Comparison of ENCODE assay signal across 1 fruit fly cellular context in genomic region chr3L:21961892-21962518, dm6.
A peak's percentile ranks its signal among the peaks of the same experiment; 100 is the strongest.
TF ChIP-seq lines count a peak whose summit lies in the region.

TSS of gene Chs2 (plus strand) at chr3L:21962401.

TF ChIP-seq in whole organism, embryonic, 481 proteins besides CTCF, POLR2A, EP300 and RAD21 (continued from another document and continues in another):
- TF ChIP-seq Doc3 (GFP tag; IDR thresholded peaks at IDR 0.05; lab: Robert Waterston, UW; ENCODE audit: partially characterized antibody) (no peak), CoRest (tag; optimal IDR thresholded peaks at IDR 0.05; lab: Kevin White, UChicago) (peak; percentile 26), CG6175 (GFP tag; IDR thresholded peaks at IDR 0.05; lab: Robert Waterston, UW) (no peak), CG4328 (GFP tag; optimal IDR thresholded peaks at IDR 0.05; lab: Kevin White, UChicago) (no peak), gt (GFP tag; IDR thresholded peaks at IDR 0.05; lab: Robert Waterston, UW) (no peak), Dip3 (GFP tag; optimal IDR thresholded peaks at IDR 0.05; lab: Kevin White, UChicago) (no peak), bigmax (GFP tag; optimal IDR thresholded peaks at IDR 0.05; lab: Kevin White, UChicago) (no peak), Nf-YC (tag; optimal IDR thresholded peaks at IDR 0.05; lab: Kevin White, UChicago) (no peak), CG6813 (GFP tag; optimal IDR thresholded peaks at IDR 0.05; lab: Kevin White, UChicago) (peak; percentile 75), Opbp (GFP tag; IDR thresholded peaks at IDR 0.05; lab: Robert Waterston, UW; ENCODE audit: partially characterized antibody) (no peak), lbe (GFP tag; optimal IDR thresholded peaks at IDR 0.05; lab: Kevin White, UChicago) (no peak), crc (GFP tag; optimal IDR thresholded peaks at IDR 0.05; lab: Kevin White, UChicago) (no peak), vnd (GFP tag; IDR thresholded peaks at IDR 0.05; lab: Robert Waterston, UW; ENCODE audit: partially characterized antibody) (no peak), ken (GFP tag; IDR thresholded peaks at IDR 0.05; lab: Robert Waterston, UW) (0 out of 3 replicates have a peak, but pooled peaks have one; percentile 26), cato (GFP tag; optimal IDR thresholded peaks at IDR 0.05; lab: Kevin White, UChicago; ENCODE audit: borderline replicate concordance) (no peak), CG7963 (GFP tag; IDR thresholded peaks at IDR 0.05; lab: Robert Waterston, UW; ENCODE audit: partially characterized antibody) (no peak), Elba2 (GFP tag; optimal IDR thresholded peaks at IDR 0.05; lab: Kevin White, UChicago) (no peak), Dfd (GFP tag; optimal IDR thresholded peaks at IDR 0.05; lab: Kevin White, UChicago) (no peak), HLH3B (GFP tag; IDR thresholded peaks at IDR 0.05; lab: Robert Waterston, UW) (no peak), z (GFP tag; IDR thresholded peaks at IDR 0.05; lab: Robert Waterston, UW) (0 out of 3 replicates have a peak, but pooled peaks have one; percentile 20), bab2 (GFP tag; optimal IDR thresholded peaks at IDR 0.05; lab: Kevin White, UChicago) (no peak), gem (tag; optimal IDR thresholded peaks at IDR 0.05; lab: Kevin White, UChicago) (peak; percentile 58), CG15601 (tag; optimal IDR thresholded peaks at IDR 0.05; lab: Kevin White, UChicago) (peak; percentile 58), CG32767 (GFP tag; IDR thresholded peaks at IDR 0.05; lab: Robert Waterston, UW) (no peak), ssp (GFP tag; IDR thresholded peaks at IDR 0.05; lab: Robert Waterston, UW) (no peak), CG6689 (GFP tag; IDR thresholded peaks at IDR 0.05; lab: Robert Waterston, UW) (no peak), CG14014 (GFP tag; IDR thresholded peaks at IDR 0.05; lab: Robert Waterston, UW) (no peak), slbo (GFP tag; IDR thresholded peaks at IDR 0.05; lab: Robert Waterston, UW) (no peak), tna (GFP tag; IDR thresholded peaks at IDR 0.05; lab: Robert Waterston, UW; ENCODE audit: partially characterized antibody) (no peak), HmgZ (tag; optimal IDR thresholded peaks at IDR 0.05; lab: Kevin White, UChicago) (no peak), Dll (GFP tag; IDR thresholded peaks at IDR 0.05; lab: Robert Waterston, UW; ENCODE audit: partially characterized antibody) (no peak), fd64A (GFP tag; optimal IDR thresholded peaks at IDR 0.05; lab: Kevin White, UChicago) (peak; percentile 33), PHDP (tag; optimal IDR thresholded peaks at IDR 0.05; lab: Kevin White, UChicago) (no peak), Drgx (GFP tag; IDR thresholded peaks at IDR 0.05; lab: Robert Waterston, UW) (no peak), TFAM (GFP tag; optimal IDR thresholded peaks at IDR 0.05; lab: Kevin White, UChicago) (peak; percentile 18), hbn (GFP tag; IDR thresholded peaks at IDR 0.05; lab: Robert Waterston, UW; ENCODE audit: partially characterized antibody) (no peak), CkIIα-i1 (GFP tag; IDR thresholded peaks at IDR 0.05; lab: Robert Waterston, UW) (no peak), Scr (GFP tag; IDR thresholded peaks at IDR 0.05; lab: Robert Waterston, UW; ENCODE audit: partially characterized antibody) (no peak), CG12744 (GFP tag; optimal IDR thresholded peaks at IDR 0.05; lab: Kevin White, UChicago) (no peak), sna (GFP tag; IDR thresholded peaks at IDR 0.05; lab: Robert Waterston, UW; ENCODE audit: partially characterized antibody) (no peak), nmo (GFP tag; optimal IDR thresholded peaks at IDR 0.05; lab: Kevin White, UChicago) (peak; percentile 13), CG16813 (GFP tag; IDR thresholded peaks at IDR 0.05; lab: Robert Waterston, UW; ENCODE audit: partially characterized antibody) (no peak), CG8478 (optimal IDR thresholded peaks at IDR 0.05; lab: Kevin White, UChicago) (no peak), CG17359 (tag; optimal IDR thresholded peaks at IDR 0.05; lab: Kevin White, UChicago) (no peak), Adf1 (GFP tag; IDR thresholded peaks at IDR 0.05; lab: Robert Waterston, UW) (no peak), yki (optimal IDR thresholded peaks at IDR 0.05; lab: Kevin White, UChicago) (no peak), CG6654 (GFP tag; optimal IDR thresholded peaks at IDR 0.05; lab: Kevin White, UChicago) (no peak), zfh1 (GFP tag; IDR thresholded peaks at IDR 0.05; lab: Robert Waterston, UW) (no peak), Ssrp (tag; optimal IDR thresholded peaks at IDR 0.05; lab: Kevin White, UChicago) (no peak), hb (GFP tag; IDR thresholded peaks at IDR 0.05; lab: Robert Waterston, UW; ENCODE audit: partially characterized antibody) (no peak), btn (GFP tag; optimal IDR thresholded peaks at IDR 0.05; lab: Kevin White, UChicago) (no peak), CG8765 (GFP tag; IDR thresholded peaks at IDR 0.05; lab: Robert Waterston, UW) (no peak), BEAF-32 (GFP tag; optimal IDR thresholded peaks at IDR 0.05; lab: Kevin White, UChicago) (no peak), MBD-R2 (GFP tag; IDR thresholded peaks at IDR 0.05; lab: Robert Waterston, UW) (no peak), esg (GFP tag; conservative IDR thresholded peaks at IDR 0.05; lab: Robert Waterston, UW) (no peak), Ets97D (GFP tag; optimal IDR thresholded peaks at IDR 0.05; lab: Kevin White, UChicago) (no peak), onecut (GFP tag; IDR thresholded peaks at IDR 0.05; lab: Robert Waterston, UW) (peak; percentile 29; the same call in 1 of the 2 replicates), fd96Cb (tag; optimal IDR thresholded peaks at IDR 0.05; lab: Kevin White, UChicago) (peak; percentile 8), Atf3 (GFP tag; optimal IDR thresholded peaks at IDR 0.05; lab: Kevin White, UChicago) (no peak), CG17186 (GFP tag; optimal IDR thresholded peaks at IDR 0.05; lab: Kevin White, UChicago) (no peak), CG5180 (GFP tag; optimal IDR thresholded peaks at IDR 0.05; lab: Kevin White, UChicago) (no peak), CG7928 (GFP tag; optimal IDR thresholded peaks at IDR 0.05; lab: Kevin White, UChicago) (no peak), Myb (GFP tag; optimal IDR thresholded peaks at IDR 0.05; lab: Kevin White, UChicago) (no peak), gsb (GFP tag; IDR thresholded peaks at IDR 0.05; lab: Robert Waterston, UW) (no peak), Camta (GFP tag; optimal IDR thresholded peaks at IDR 0.05; lab: Kevin White, UChicago) (no peak), B-H1 (GFP tag; IDR thresholded peaks at IDR 0.05; lab: Robert Waterston, UW) (no peak), CG18619 (GFP tag; optimal IDR thresholded peaks at IDR 0.05; lab: Kevin White, UChicago) (peak; percentile 14), insv (GFP tag; optimal IDR thresholded peaks at IDR 0.05; lab: Kevin White, UChicago) (no peak), CG15514 (GFP tag; optimal IDR thresholded peaks at IDR 0.05; lab: Kevin White, UChicago) (no peak), MTF-1 (GFP tag; optimal IDR thresholded peaks at IDR 0.05; lab: Kevin White, UChicago; ENCODE audit: borderline replicate concordance) (peak; percentile 30), E2f1 (GFP tag; IDR thresholded peaks at IDR 0.05; lab: Robert Waterston, UW) (no peak), CG10543 (GFP tag; optimal IDR thresholded peaks at IDR 0.05; lab: Kevin White, UChicago) (no peak), gcm2 (GFP tag; optimal IDR thresholded peaks at IDR 0.05; lab: Kevin White, UChicago) (no peak), ranshi (GFP tag; IDR thresholded peaks at IDR 0.05; lab: Robert Waterston, UW) (no peak), CG4424 (GFP tag; optimal IDR thresholded peaks at IDR 0.05; lab: Kevin White, UChicago) (no peak), Spps (tag; optimal IDR thresholded peaks at IDR 0.05; lab: Kevin White, UChicago) (peak; percentile 20), Sry-β (GFP tag; optimal IDR thresholded peaks at IDR 0.05; lab: Kevin White, UChicago) (peak; percentile 28), hth (optimal IDR thresholded peaks at IDR 0.05; lab: Kevin White, UChicago) (no peak), CG1647 (GFP tag; optimal IDR thresholded peaks at IDR 0.05; lab: Kevin White, UChicago) (no peak), Nf-YB (GFP tag; optimal IDR thresholded peaks at IDR 0.05; lab: Kevin White, UChicago) (no peak), unpg (GFP tag; optimal IDR thresholded peaks at IDR 0.05; lab: Kevin White, UChicago) (peak; percentile 37), CG1233 (GFP tag; optimal IDR thresholded peaks at IDR 0.05; lab: Kevin White, UChicago) (peak; percentile 26), ara (GFP tag; IDR thresholded peaks at IDR 0.05; lab: Robert Waterston, UW) (peak; percentile 49; the same call in 1 of the 2 replicates), D19A (tag; optimal IDR thresholded peaks at IDR 0.05; lab: Kevin White, UChicago) (peak; percentile 31), CG13296 (GFP tag; optimal IDR thresholded peaks at IDR 0.05; lab: Kevin White, UChicago) (no peak), ind (GFP tag; optimal IDR thresholded peaks at IDR 0.05; lab: Kevin White, UChicago) (no peak), Optix (GFP tag; IDR thresholded peaks at IDR 0.05; lab: Robert Waterston, UW) (no peak), CG8359 (GFP tag; optimal IDR thresholded peaks at IDR 0.05; lab: Kevin White, UChicago; ENCODE audit: borderline replicate concordance) (peak; percentile 47), CG12942 (GFP tag; optimal IDR thresholded peaks at IDR 0.05; lab: Kevin White, UChicago) (no peak), CG17829 (tag; optimal IDR thresholded peaks at IDR 0.05; lab: Kevin White, UChicago) (peak; percentile 5), abd-A (tag; optimal IDR thresholded peaks at IDR 0.05; lab: Kevin White, UChicago) (no peak), CG6791 (GFP tag; IDR thresholded peaks at IDR 0.05; lab: Robert Waterston, UW; ENCODE audit: partially characterized antibody) (no peak), CG17328 (GFP tag; IDR thresholded peaks at IDR 0.05; lab: Robert Waterston, UW) (no peak), CG4617 (GFP tag; optimal IDR thresholded peaks at IDR 0.05; lab: Kevin White, UChicago; ENCODE audit: borderline replicate concordance) (no peak), Trl (optimal IDR thresholded peaks at IDR 0.05; lab: Kevin White, UChicago) (no peak), Trl (GFP tag; optimal IDR thresholded peaks at IDR 0.05; lab: Kevin White, UChicago) (no peak), CG14441 (GFP tag; IDR thresholded peaks at IDR 0.05; lab: Robert Waterston, UW) (no peak), CG9876 (GFP tag; optimal IDR thresholded peaks at IDR 0.05; lab: Kevin White, UChicago) (no peak), grn (GFP tag; optimal IDR thresholded peaks at IDR 0.05; lab: Kevin White, UChicago) (peak; percentile 99), sqz (GFP tag; optimal IDR thresholded peaks at IDR 0.05; lab: Kevin White, UChicago) (no peak), BtbVII (GFP tag; optimal IDR thresholded peaks at IDR 0.05; lab: Kevin White, UChicago) (no peak), Hey (tag; optimal IDR thresholded peaks at IDR 0.05; lab: Kevin White, UChicago) (no peak), eyg (GFP tag; optimal IDR thresholded peaks at IDR 0.05; lab: Kevin White, UChicago) (no peak), salm (tag; optimal IDR thresholded peaks at IDR 0.05; lab: Kevin White, UChicago) (no peak), nau (GFP tag; optimal IDR thresholded peaks at IDR 0.05; lab: Kevin White, UChicago) (no peak), Antp (GFP tag; optimal IDR thresholded peaks at IDR 0.05; lab: Kevin White, UChicago) (no peak), fd102C (GFP tag; optimal IDR thresholded peaks at IDR 0.05; lab: Kevin White, UChicago) (peak; percentile 84), pros (GFP tag; optimal IDR thresholded peaks at IDR 0.05; lab: Kevin White, UChicago) (peak; percentile 16), Mrtf (GFP tag; IDR thresholded peaks at IDR 0.05; lab: Robert Waterston, UW) (no peak), CG11085 (GFP tag; IDR thresholded peaks at IDR 0.05; lab: Robert Waterston, UW) (no peak), CG1792 (GFP tag; optimal IDR thresholded peaks at IDR 0.05; lab: Kevin White, UChicago) (no peak), slp2 (GFP tag; optimal IDR thresholded peaks at IDR 0.05; lab: Kevin White, UChicago) (no peak), gcm (GFP tag; optimal IDR thresholded peaks at IDR 0.05; lab: Kevin White, UChicago) (peak; percentile 52), Dp (GFP tag; optimal IDR thresholded peaks at IDR 0.05; lab: Kevin White, UChicago) (no peak), CG1529 (GFP tag; optimal IDR thresholded peaks at IDR 0.05; lab: Kevin White, UChicago) (no peak), Ptx1 (GFP tag; IDR thresholded peaks at IDR 0.05; lab: Robert Waterston, UW) (no peak), CG4360 (GFP tag; IDR thresholded peaks at IDR 0.05; lab: Robert Waterston, UW) (no peak), sens (GFP tag; lab: Kevin White, UChicago) (peak; percentile 81), Pdp1 (GFP tag; optimal IDR thresholded peaks at IDR 0.05; lab: Kevin White, UChicago) (no peak), cwo (GFP tag; optimal IDR thresholded peaks at IDR 0.05; lab: Kevin White, UChicago) (no peak), CG9437 (GFP tag; optimal IDR thresholded peaks at IDR 0.05; lab: Kevin White, UChicago) (no peak), zfh2 (GFP tag; optimal IDR thresholded peaks at IDR 0.05; lab: Kevin White, UChicago) (no peak), CG30431 (GFP tag; optimal IDR thresholded peaks at IDR 0.05; lab: Kevin White, UChicago) (no peak), CG4730 (GFP tag; IDR thresholded peaks at IDR 0.05; lab: Robert Waterston, UW) (no peak), CG15696 (tag; optimal IDR thresholded peaks at IDR 0.05; lab: Kevin White, UChicago) (peak; percentile 86), ab (GFP tag; optimal IDR thresholded peaks at IDR 0.05; lab: Kevin White, UChicago) (no peak), eve (GFP tag; optimal IDR thresholded peaks at IDR 0.05; lab: Kevin White, UChicago) (no peak), bbx (GFP tag; IDR thresholded peaks at IDR 0.05; lab: Robert Waterston, UW; ENCODE audit: partially characterized antibody) (no peak), NC2β (GFP tag; optimal IDR thresholded peaks at IDR 0.05; lab: Kevin White, UChicago) (peak; percentile 3), en (GFP tag; optimal IDR thresholded peaks at IDR 0.05; lab: Kevin White, UChicago) (no peak), scrt (GFP tag; optimal IDR thresholded peaks at IDR 0.05; lab: Kevin White, UChicago) (no peak), chn (GFP tag; optimal IDR thresholded peaks at IDR 0.05; lab: Kevin White, UChicago) (no peak), Nf-YA (GFP tag; IDR thresholded peaks at IDR 0.05; lab: Robert Waterston, UW) (no peak), Taf1 (GFP tag; IDR thresholded peaks at IDR 0.05; lab: Robert Waterston, UW) (no peak), wek (GFP tag; optimal IDR thresholded peaks at IDR 0.05; lab: Kevin White, UChicago) (peak; percentile 19), CG2678 (tag; optimal IDR thresholded peaks at IDR 0.05; lab: Kevin White, UChicago) (peak; percentile 41), CG12391 (tag; optimal IDR thresholded peaks at IDR 0.05; lab: Kevin White, UChicago) (no peak)
